Fruit fly (Drosophila melanogaster) Kc167 (cell line): ENCODE results near the gene CG33061.

Experiments
- Sin3A ChIP-seq: fragments of >200 bp; optimal IDR thresholded peaks from 2 replicates; lab custom pipeline; 2018; ENCODE audit warnings: missing external identifiers
- insv ChIP-seq: fragments of >200 bp; optimal IDR thresholded peaks from 3 replicates; lab custom pipeline; 2018; ENCODE audit warnings: missing external identifiers
- psq ChIP-seq: fragments of >200 bp; optimal IDR thresholded peaks from 2 replicates; lab custom pipeline; 2017; ENCODE audit warnings: missing external identifiers
- ttk ChIP-seq: sonication (Bioruptor generic); optimal IDR thresholded peaks from 2 replicates; lab custom pipeline; 2017; ENCODE audit warnings: missing external identifiers

DNA sequence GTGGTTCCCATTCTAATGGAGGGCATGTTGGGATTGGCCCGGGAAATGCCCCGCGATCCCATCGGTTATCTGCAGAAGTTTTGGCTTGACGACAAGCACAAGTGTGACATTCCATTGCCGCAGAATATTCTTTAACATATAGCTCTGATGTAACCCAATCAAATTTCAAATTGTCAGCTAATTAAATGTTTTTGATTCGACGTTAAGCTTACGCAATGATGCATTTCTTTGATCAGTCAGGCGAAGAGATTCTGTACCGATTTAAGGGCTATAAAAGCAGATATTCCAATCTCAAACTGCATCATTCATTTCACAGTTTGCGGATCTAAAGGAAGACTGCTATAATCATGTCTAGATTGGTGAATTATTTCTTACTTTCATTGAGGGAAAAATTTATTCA, 2.0 kb downstream of the CG33061 start, which contains the start of gene retinin:
- TF ChIP-seq psq (lab: Kevin White, UChicago), result no peak
- TF ChIP-seq Sin3A (lab: Kevin White, UChicago), result no peak
- no peak for TF ChIP-seq ttk (lab: Kevin White, UChicago)
- no peak for TF ChIP-seq insv (lab: Kevin White, UChicago)
